Fruit fly (Drosophila melanogaster) whole organism, larva: ENCODE data around the gene Sfp87B.

Experiments
- noc ChIP-seq: fragments of 200-800 bp; sonication (Bioruptor generic); optimal IDR thresholded peaks from 3 replicates; lab custom pipeline; 2019; ENCODE audit warnings: missing biosample characterization, mild to moderate bottlenecking, missing genetic modification characterization, moderate library complexity

Gene Sfp87B

dm6 chr3R:12316420-12316819 is 43.5 kb downstream of the Sfp87B start:
- TF ChIP-seq noc: no peak

dm6 chr3R:12317325-12317724 is 44.4 kb downstream of the Sfp87B start:
- TF ChIP-seq noc: no peak
